Fruit fly (Drosophila melanogaster): ENCODE measurements around the gene Hpf1.

The Hpf1 gene

dm6 chr3R:5746646-5747045 lies 45.0 kb upstream of the Hpf1 start:
- TF ChIP-seq Dfd (GFP tag; optimal IDR thresholded peaks at IDR 0.05): no peak
- TF ChIP-seq Mio (GFP tag; optimal IDR thresholded peaks at IDR 0.05): no peak
- TF ChIP-seq dmrt93B (GFP tag; optimal IDR thresholded peaks at IDR 0.05): no peak
- no peak for TF ChIP-seq foxo (GFP tag; optimal IDR thresholded peaks at IDR 0.05)
- no peak for TF ChIP-seq sage (GFP tag; optimal IDR thresholded peaks at IDR 0.05)
- no peak for TF ChIP-seq Abd-B (GFP tag; optimal IDR thresholded peaks at IDR 0.05)
- TF ChIP-seq HLH106 (tag; optimal IDR thresholded peaks at IDR 0.05): no peak
- TF ChIP-seq Myc (optimal IDR thresholded peaks at IDR 0.05): no peak

- no peak for TF ChIP-seq dl (GFP tag; optimal IDR thresholded peaks at IDR 0.05; ENCODE audit: insufficient read depth in 1 of 2, partially characterized antibody in 2 of 2)
- peak; percentile 37 for TF ChIP-seq Myc (optimal IDR thresholded peaks at IDR 0.05)
- peak; percentile 27 for TF ChIP-seq sage (GFP tag; optimal IDR thresholded peaks at IDR 0.05)
Measured at dm6 chr3R:5754594-5754993, 37.1 kb upstream of the Hpf1 start, which contains the start of gene Dcps. TSS of gene Dcps (minus strand) at chr3R:5754774.

dm6 chr3R:5758624-5759209 lies 33.0 kb upstream of the Hpf1 start, which contains the start of gene Sec8:
TSS of gene Sec8 (minus strand) at chr3R:5758997.
- TF ChIP-seq pan (optimal IDR thresholded peaks at IDR 0.05) (no peak), CG9705 (GFP tag; optimal IDR thresholded peaks at IDR 0.05) (peak; percentile 5), Jra (GFP tag; optimal IDR thresholded peaks at IDR 0.05) (peak; percentile 55), OdsH (GFP tag; optimal IDR thresholded peaks at IDR 0.05) (peak; percentile 18), fru (GFP tag; optimal IDR thresholded peaks at IDR 0.05) (no peak), HLH106 (tag; optimal IDR thresholded peaks at IDR 0.05) (peak; percentile 59), Hr83 (GFP tag; optimal IDR thresholded peaks at IDR 0.05; ENCODE audit: poor library complexity, severe bottlenecking) (peak; percentile 85), ey (GFP tag; optimal IDR thresholded peaks at IDR 0.05) (peak; percentile 25)

- TF ChIP-seq GATAd (GFP tag; optimal IDR thresholded peaks at IDR 0.05): no peak
- no peak for TF ChIP-seq Hr78 (GFP tag; optimal IDR thresholded peaks at IDR 0.05)
Measured at dm6 chr3R:5760980-5761379, 30.7 kb upstream of the Hpf1 start.

- TF ChIP-seq foxo (GFP tag; optimal IDR thresholded peaks at IDR 0.05): no peak
- TF ChIP-seq sage (GFP tag; optimal IDR thresholded peaks at IDR 0.05): no peak
- no peak for TF ChIP-seq Dfd (GFP tag; optimal IDR thresholded peaks at IDR 0.05)
- TF ChIP-seq Dif (GFP tag; optimal IDR thresholded peaks at IDR 0.05; ENCODE audit: partially characterized antibody): no peak
- no peak for TF ChIP-seq Sp1 (GFP tag; optimal IDR thresholded peaks at IDR 0.05)
- TF ChIP-seq fru (GFP tag; optimal IDR thresholded peaks at IDR 0.05): no peak
- no peak for TF ChIP-seq Jra (GFP tag; optimal IDR thresholded peaks at IDR 0.05)
- no peak for TF ChIP-seq Rel (GFP tag; optimal IDR thresholded peaks at IDR 0.05)
- no peak for TF ChIP-seq Rel (tag; optimal IDR thresholded peaks at IDR 0.05)
- no peak for TF ChIP-seq sv (GFP tag; optimal IDR thresholded peaks at IDR 0.05)
- no peak for TF ChIP-seq lola (GFP tag; optimal IDR thresholded peaks at IDR 0.05)
Measured at dm6 chr3R:5771614-5772202, 20.0 kb upstream of the Hpf1 start.

dm6 chr3R:5772433-5772832 lies 19.2 kb upstream of the Hpf1 start:
- TF ChIP-seq sage (GFP tag; optimal IDR thresholded peaks at IDR 0.05): no peak
- TF ChIP-seq brk (GFP tag; optimal IDR thresholded peaks at IDR 0.05): no peak
- TF ChIP-seq dmrt93B (GFP tag; optimal IDR thresholded peaks at IDR 0.05): no peak
- TF ChIP-seq Jra (GFP tag; optimal IDR thresholded peaks at IDR 0.05): no peak
- no peak for TF ChIP-seq HLH106 (tag; optimal IDR thresholded peaks at IDR 0.05)
- no peak for TF ChIP-seq h (GFP tag; optimal IDR thresholded peaks at IDR 0.05)
- TF ChIP-seq Myc (optimal IDR thresholded peaks at IDR 0.05): no peak
- TF ChIP-seq foxo (GFP tag; optimal IDR thresholded peaks at IDR 0.05): no peak
- TF ChIP-seq N (GFP tag; optimal IDR thresholded peaks at IDR 0.05): no peak
- no peak for TF ChIP-seq Vsx2 (GFP tag; optimal IDR thresholded peaks at IDR 0.05; ENCODE audit: partially characterized antibody)
- TF ChIP-seq ey (GFP tag; optimal IDR thresholded peaks at IDR 0.05): no peak
- no peak for TF ChIP-seq Hnf4 (GFP tag; optimal IDR thresholded peaks at IDR 0.05)

Data from whole organism, wandering third instar larva.